Worm (Caenorhabditis elegans) whole organism, early embryonic: ENCODE measurements around the gene ZC53.2.

Source experiments
- B0310.2 ChIP-seq: sonication (generic microtip); optimal IDR thresholded peaks from 2 replicates; lab custom pipeline; 2016; ENCODE audit warnings: mild to moderate bottlenecking, missing genetic modification characterization, missing compliant biosample characterization
- F13C5.2 ChIP-seq: sonication (generic microtip); optimal IDR thresholded peaks from 2 replicates; lab custom pipeline; 2017; ENCODE audit warnings: mild to moderate bottlenecking, missing genetic modification characterization, inconsistent platforms, missing compliant biosample characterization
- ama-1 ChIP-seq: fragments of 150-350 bp; optimal IDR thresholded peaks from 2 replicates; lab custom pipeline; 2014
- ceh-13 ChIP-seq: fragments of 200-800 bp; sonication (Bioruptor generic); optimal IDR thresholded peaks from 2 replicates; lab custom pipeline; 2018; ENCODE audit warnings: mild to moderate bottlenecking, missing genetic modification characterization, missing compliant biosample characterization
- ceh-36 ChIP-seq: sonication (generic microtip); optimal IDR thresholded peaks from 2 replicates; lab custom pipeline; 2016; ENCODE audit warnings: missing genetic modification characterization, inconsistent platforms, missing compliant biosample characterization
- ets-7 ChIP-seq: sonication (generic microtip); optimal IDR thresholded peaks from 2 replicates; lab custom pipeline; 2016; ENCODE audit warnings: missing genotype, missing genetic modification characterization, missing compliant biosample characterization
- flt-1 ChIP-seq: fragments of 200-800 bp; sonication (Bioruptor generic); IDR thresholded peaks from 2 replicates; pipeline ENCODE4 v1.3.6; 2022; ENCODE audit warnings: missing genetic modification characterization, missing compliant biosample characterization
- hmbx-1 ChIP-seq: sonication (generic microtip); optimal IDR thresholded peaks from 2 replicates; lab custom pipeline; 2016; ENCODE audit warnings: mild to moderate bottlenecking, missing genetic modification characterization, missing compliant biosample characterization
- hnd-1 ChIP-seq: sonication (generic microtip); optimal IDR thresholded peaks from 2 replicates; lab custom pipeline; 2016; ENCODE audit warnings: missing genetic modification characterization, missing compliant biosample characterization
- pes-1 ChIP-seq: fragments of 200-800 bp; sonication (Bioruptor generic); IDR thresholded peaks from 2 replicates; pipeline ENCODE4 v1.3.6; 2022; ENCODE audit warnings: missing genetic modification reagents, missing genetic modification characterization, missing compliant biosample characterization
- scrt-1 ChIP-seq: fragments of 200-800 bp; sonication (Bioruptor generic); IDR thresholded peaks from 2 replicates; pipeline ENCODE4 v1.3.6; 2022; ENCODE audit warnings: missing genetic modification characterization, missing compliant biosample characterization
- sea-1 ChIP-seq: fragments of 200-800 bp; sonication (Bioruptor generic); conservative IDR thresholded peaks from 2 replicates; pipeline ENCODE4 v1.3.6; 2022; ENCODE audit warnings: missing genetic modification characterization, missing compliant biosample characterization
- tbx-37 ChIP-seq: fragments of 200-800 bp; sonication (Bioruptor generic); conservative IDR thresholded peaks from 2 replicates; pipeline ENCODE4 v1.3.6; 2022; ENCODE audit warnings: missing genetic modification reagents, missing genetic modification characterization, missing compliant biosample characterization
- tra-4 ChIP-seq: sonication (generic microtip); optimal IDR thresholded peaks from 2 replicates; lab custom pipeline; 2017; ENCODE audit warnings: missing genetic modification characterization, missing compliant biosample characterization

DNA sequence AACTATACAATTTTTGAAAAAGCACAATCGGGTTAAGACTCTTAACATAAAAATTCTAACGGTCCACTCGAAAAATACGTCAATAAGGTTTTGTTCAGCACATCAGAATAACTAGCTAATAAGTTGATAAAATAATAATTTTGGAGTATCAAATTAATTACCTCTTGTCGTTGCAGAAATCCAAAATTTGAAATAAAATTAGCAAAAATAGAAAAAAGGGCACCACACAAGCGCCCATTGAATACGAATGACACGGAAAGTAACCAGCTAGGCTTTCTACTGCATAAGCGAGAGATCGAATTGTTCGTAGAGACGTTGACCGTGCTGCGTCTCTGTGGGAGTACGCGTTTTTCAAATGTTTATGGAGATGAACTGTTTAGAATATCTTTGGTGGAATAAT lies 35.0 kb upstream of the ZC53.2 start:
- no peak for TF ChIP-seq pes-1 (GFP tag; lab: Robert Waterston, UW)
- TF ChIP-seq ama-1 (lab: Kevin White, UChicago), result no peak
- TF ChIP-seq tbx-37, result no peak
- no peak for TF ChIP-seq tra-4 (tag; lab: Kevin White, UChicago)
- no peak for TF ChIP-seq F13C5.2 (tag; lab: Kevin White, UChicago)
- TF ChIP-seq hnd-1 (tag; lab: Kevin White, UChicago), result no peak
- TF ChIP-seq B0310.2 (tag; lab: Kevin White, UChicago), result no peak
- no peak for TF ChIP-seq ets-7 (tag; lab: Kevin White, UChicago)
- no peak for TF ChIP-seq ceh-13 (GFP tag; lab: Kevin White, UChicago)
- no peak for TF ChIP-seq hmbx-1
- TF ChIP-seq flt-1 (GFP tag; lab: Robert Waterston, UW), result no peak
- TF ChIP-seq scrt-1, result no peak
- TF ChIP-seq sea-1 (GFP tag; lab: Robert Waterston, UW), result no peak
- TF ChIP-seq ceh-36 (tag; lab: Kevin White, UChicago), result no peak
